Worm (Caenorhabditis elegans) whole organism, late embryonic: Measurements from ENCODE around the gene T09F3.7.

Experiments
- C38D4.7 ChIP-seq: fragments of 200-800 bp; sonication (Bioruptor generic); optimal IDR thresholded peaks from 2 replicates; lab custom pipeline; 2018; ENCODE audit warnings: mild to moderate bottlenecking, missing genetic modification characterization, moderate library complexity, missing compliant biosample characterization
- K09A11.1 ChIP-seq: sonication (generic microtip); optimal IDR thresholded peaks from 2 replicates; lab custom pipeline; 2017; ENCODE audit warnings: antibody characterized with exemption, mild to moderate bottlenecking, missing genetic modification characterization, missing compliant biosample characterization; ENCODE audit not compliant: insufficient read depth
- ama-1 ChIP-seq: fragments of 150-350 bp; optimal IDR thresholded peaks from 2 replicates; lab custom pipeline; 2014
- ceh-14 ChIP-seq: sonication (generic microtip); optimal IDR thresholded peaks from 2 replicates; lab custom pipeline; 2016; ENCODE audit warnings: missing genotype, missing genetic modification characterization, missing compliant biosample characterization
- ceh-18 ChIP-seq: sonication (generic microtip); optimal IDR thresholded peaks from 2 replicates; lab custom pipeline; 2016; ENCODE audit warnings: missing genetic modification characterization, missing compliant biosample characterization
- ceh-19 ChIP-seq: fragments of 200-800 bp; sonication (Bioruptor generic); optimal IDR thresholded peaks from 2 replicates; lab custom pipeline; 2018; ENCODE audit warnings: mild to moderate bottlenecking, missing genetic modification characterization, missing compliant biosample characterization
- ceh-22 ChIP-seq: sonication (generic microtip); optimal IDR thresholded peaks from 2 replicates; lab custom pipeline; 2017; ENCODE audit warnings: missing biosample characterization, missing genetic modification characterization
- ceh-31 ChIP-seq: sonication (generic microtip); optimal IDR thresholded peaks from 2 replicates; lab custom pipeline; 2016; ENCODE audit warnings: missing genetic modification characterization, missing compliant biosample characterization
- ceh-48 ChIP-seq: sonication (generic microtip); optimal IDR thresholded peaks from 2 replicates; lab custom pipeline; 2016; ENCODE audit warnings: missing genetic modification characterization, inconsistent platforms, missing compliant biosample characterization
- ceh-6 ChIP-seq: fragments of 200-800 bp; sonication (Bioruptor generic); optimal IDR thresholded peaks from 2 replicates; lab custom pipeline; 2018; ENCODE audit warnings: mild to moderate bottlenecking, missing genetic modification characterization, missing compliant biosample characterization
- che-1 ChIP-seq: sonication (generic microtip); optimal IDR thresholded peaks from 2 replicates; lab custom pipeline; 2016; ENCODE audit warnings: mild to moderate bottlenecking, missing genetic modification characterization, missing compliant biosample characterization
- dve-1 ChIP-seq: sonication (generic microtip); optimal IDR thresholded peaks from 2 replicates; lab custom pipeline; 2017; ENCODE audit warnings: antibody characterized with exemption, mild to moderate bottlenecking, missing genetic modification characterization, missing compliant biosample characterization
- elt-4 ChIP-seq: sonication (generic microtip); optimal IDR thresholded peaks from 2 replicates; lab custom pipeline; 2016; ENCODE audit warnings: missing genetic modification characterization, missing compliant biosample characterization
- ets-4 ChIP-seq: sonication (generic microtip); optimal IDR thresholded peaks from 2 replicates; lab custom pipeline; 2016; ENCODE audit warnings: missing genetic modification characterization, missing compliant biosample characterization
- fkh-10 ChIP-seq: fragments of 150-350 bp; optimal IDR thresholded peaks from 2 replicates; lab custom pipeline; 2014; ENCODE audit warnings: missing biosample characterization, missing genetic modification reagents, missing genetic modification characterization
- gmeb-2 ChIP-seq: sonication (generic microtip); optimal IDR thresholded peaks from 2 replicates; lab custom pipeline; 2016; ENCODE audit warnings: missing genetic modification characterization, inconsistent platforms, missing compliant biosample characterization
- hlh-13 ChIP-seq: fragments of 200-800 bp; sonication (Bioruptor generic); optimal IDR thresholded peaks from 2 replicates; lab custom pipeline; 2018; ENCODE audit warnings: mild to moderate bottlenecking, missing genetic modification characterization, missing compliant biosample characterization
- hlh-15 ChIP-seq: sonication (generic microtip); optimal IDR thresholded peaks from 2 replicates; lab custom pipeline; 2016; ENCODE audit warnings: missing genetic modification characterization, missing compliant biosample characterization
- hlh-8 ChIP-seq: sonication (generic microtip); optimal IDR thresholded peaks from 2 replicates; lab custom pipeline; 2016; ENCODE audit warnings: missing genotype, missing genetic modification characterization, missing compliant biosample characterization
- lim-6 ChIP-seq: sonication (generic microtip); optimal IDR thresholded peaks from 2 replicates; lab custom pipeline; 2016; ENCODE audit warnings: missing genetic modification characterization, missing compliant biosample characterization
- mec-3 ChIP-seq: sonication (generic microtip); optimal IDR thresholded peaks from 2 replicates; lab custom pipeline; 2016; ENCODE audit warnings: borderline replicate concordance, missing genetic modification characterization, missing compliant biosample characterization
- nfya-1 ChIP-seq: sonication (generic microtip); optimal IDR thresholded peaks from 2 replicates; lab custom pipeline; 2017; ENCODE audit warnings: missing genetic modification characterization, mild to moderate bottlenecking, missing compliant biosample characterization, antibody characterized with exemption, moderate library complexity
- nhr-11 ChIP-seq: fragments of 150-350 bp; optimal IDR thresholded peaks from 2 replicates; lab custom pipeline; 2014; ENCODE audit warnings: missing biosample characterization, missing genetic modification characterization
- nhr-232 ChIP-seq: sonication (generic microtip); optimal IDR thresholded peaks from 2 replicates; lab custom pipeline; 2016; ENCODE audit warnings: missing genetic modification characterization, missing compliant biosample characterization
- pros-1 ChIP-seq: fragments of 150-350 bp; optimal IDR thresholded peaks from 2 replicates; lab custom pipeline; 2014; ENCODE audit warnings: missing biosample characterization, missing genetic modification reagents, missing genetic modification characterization
- ref-2 ChIP-seq: sonication (generic microtip); optimal IDR thresholded peaks from 2 replicates; lab custom pipeline; 2016; ENCODE audit warnings: missing genetic modification characterization, missing compliant biosample characterization
- sox-2 ChIP-seq: fragments of 200-800 bp; sonication (Bioruptor generic); IDR thresholded peaks from 2 replicates; pipeline ENCODE4 v1.3.6; 2022; ENCODE audit warnings: missing genetic modification reagents, missing genetic modification characterization, missing compliant biosample characterization
- sox-4 ChIP-seq: sonication (generic microtip); optimal IDR thresholded peaks from 2 replicates; lab custom pipeline; 2017; ENCODE audit warnings: mild to moderate bottlenecking, missing genetic modification characterization, inconsistent platforms, missing compliant biosample characterization
- tbx-2 ChIP-seq: sonication (generic microtip); optimal IDR thresholded peaks from 2 replicates; lab custom pipeline; 2016; ENCODE audit warnings: missing genetic modification characterization, missing compliant biosample characterization
- ttx-3 ChIP-seq: sonication (generic microtip); optimal IDR thresholded peaks from 2 replicates; lab custom pipeline; 2016; ENCODE audit warnings: missing genetic modification reagents, missing genetic modification characterization, missing compliant biosample characterization
- unc-3 ChIP-seq, 2 experiments: fragments of 200-800 bp in 1 of 2; sonication (Bioruptor generic) in 1 of 2; sonication (generic microtip) in 1 of 2; conservative IDR thresholded peaks in 1 of 2; optimal IDR thresholded peaks in 1 of 2; 2 replicates each; pipeline versions ENCODE4 v1.3.6 to Lab custom; 2016 to 2022; ENCODE audit warnings: missing compliant biosample characterization in 2 of 2, missing genetic modification characterization in 2 of 2, missing genetic modification reagents in 1 of 2
- unc-42 ChIP-seq: sonication (generic microtip); optimal IDR thresholded peaks from 2 replicates; lab custom pipeline; 2016; ENCODE audit warnings: missing genotype, missing genetic modification characterization, missing compliant biosample characterization
- unc-55 ChIP-seq: sonication (generic microtip); optimal IDR thresholded peaks from 2 replicates; lab custom pipeline; 2017; ENCODE audit warnings: missing biosample characterization, missing genetic modification reagents, missing genetic modification characterization
- zip-5 ChIP-seq: sonication (generic microtip); optimal IDR thresholded peaks from 2 replicates; lab custom pipeline; 2016; ENCODE audit warnings: missing genetic modification characterization, missing compliant biosample characterization
- ztf-16 ChIP-seq: sonication (generic microtip); optimal IDR thresholded peaks from 2 replicates; lab custom pipeline; 2017; ENCODE audit warnings: missing genetic modification characterization, missing compliant biosample characterization

The T09F3.7 gene

ce11 chrII:10370826-10371225 is 20.1 kb upstream of the T09F3.7 start:
- TF ChIP-seq unc-42 (tag; lab: Kevin White, UChicago) (peak; percentile 51), ceh-14 (tag; lab: Kevin White, UChicago) (no peak), ttx-3 (tag; lab: Kevin White, UChicago) (no peak), nfya-1 (tag; lab: Kevin White, UChicago) (peak; percentile 65), C38D4.7 (GFP tag; lab: Kevin White, UChicago) (no peak), ceh-31 (tag; lab: Kevin White, UChicago) (peak; percentile 66), ztf-16 (no peak), unc-55 (GFP tag; lab: Kevin White, UChicago) (peak; percentile 46), pros-1 (tag; lab: Kevin White, UChicago) (no peak), K09A11.1 (tag; lab: Kevin White, UChicago) (no peak), hlh-8 (no peak)
- TF ChIP-seq, all 69 proteins: peak for 4

ce11 chrII:10373016-10373415 is 18.0 kb upstream of the T09F3.7 start:
- no peak for TF ChIP-seq ama-1 (lab: Kevin White, UChicago)
- TF ChIP-seq ceh-18 (tag; lab: Kevin White, UChicago), result no peak
- no peak for TF ChIP-seq zip-5
- TF ChIP-seq unc-3 (GFP tag; conservative IDR thresholded peaks at IDR 0.05; lab: Robert Waterston, UW), result no peak
- TF ChIP-seq unc-3 (tag; optimal IDR thresholded peaks at IDR 0.05; lab: Kevin White, UChicago), result no peak
- no peak for TF ChIP-seq sox-2 (GFP tag; lab: Robert Waterston, UW)
- no peak for TF ChIP-seq lim-6

ce11 chrII:10373536-10374169 is 17.3 kb upstream of the T09F3.7 start:
- TF ChIP-seq hlh-15 (tag; lab: Kevin White, UChicago) (no peak), nfya-1 (tag; lab: Kevin White, UChicago) (peak; percentile 20), ceh-14 (tag; lab: Kevin White, UChicago) (peak; percentile 64), ttx-3 (tag; lab: Kevin White, UChicago) (peak; percentile 66), tbx-2 (tag; lab: Kevin White, UChicago) (peak; percentile 37), unc-42 (tag; lab: Kevin White, UChicago) (peak; percentile 99), ceh-31 (tag; lab: Kevin White, UChicago) (peak; percentile 84), mec-3 (tag; lab: Kevin White, UChicago) (no peak), sox-4 (tag; lab: Kevin White, UChicago) (no peak), ceh-6 (GFP tag; lab: Kevin White, UChicago) (no peak)
- TF ChIP-seq, all 69 proteins: peak for 6

- TF ChIP-seq unc-42 (tag; lab: Kevin White, UChicago) (no peak), ztf-16 (no peak), ceh-48 (no peak), hlh-8 (no peak), che-1 (tag; lab: Kevin White, UChicago) (no peak), hlh-13 (GFP tag; lab: Kevin White, UChicago) (no peak), ref-2 (tag; lab: Kevin White, UChicago) (no peak), elt-4 (no peak), nhr-232 (tag; lab: Kevin White, UChicago) (no peak), ceh-22 (tag; lab: Kevin White, UChicago) (no peak), gmeb-2 (tag; lab: Kevin White, UChicago) (no peak), nhr-11 (tag; lab: Kevin White, UChicago) (no peak), hlh-15 (tag; lab: Kevin White, UChicago) (no peak), ets-4 (tag; lab: Kevin White, UChicago) (no peak), dve-1 (tag; lab: Kevin White, UChicago) (no peak), ceh-19 (GFP tag; lab: Kevin White, UChicago) (no peak), fkh-10 (no peak), pros-1 (tag; lab: Kevin White, UChicago) (no peak), K09A11.1 (tag; lab: Kevin White, UChicago) (no peak)
- TF ChIP-seq, all 69 proteins: peak for 0
Measured at ce11 chrII:10374776-10375175, 16.2 kb upstream of the T09F3.7 start.
